Worm (Caenorhabditis elegans): ENCODE measurements around the gene F26F12.2.

The F26F12.2 gene

ce11 chrV:5843415-5844337, 5.3 kb upstream of the F26F12.2 start:
- no peak for TF ChIP-seq R02D3.7 (tag; optimal IDR thresholded peaks at IDR 0.05)
- TF ChIP-seq crh-2 (tag; optimal IDR thresholded peaks at IDR 0.05): peak; percentile 73
- TF ChIP-seq unc-62 (GFP tag; optimal IDR thresholded peaks at IDR 0.05): no peak
- peak; percentile 85 for TF ChIP-seq ama-1 (optimal IDR thresholded peaks at IDR 0.05)
- TF ChIP-seq Y55F3AM.14 (GFP tag; optimal IDR thresholded peaks at IDR 0.05): no peak
- no peak for TF ChIP-seq egl-27 (tag; optimal IDR thresholded peaks at IDR 0.05)
- no peak for TF ChIP-seq nhr-12 (tag; optimal IDR thresholded peaks at IDR 0.05)
- TF ChIP-seq skn-1 (tag; optimal IDR thresholded peaks at IDR 0.05): no peak
- TF ChIP-seq mbf-1 (tag; optimal IDR thresholded peaks at IDR 0.05): no peak
- peak; percentile 73 for TF ChIP-seq sma-9 (GFP tag; optimal IDR thresholded peaks at IDR 0.05)
- TF ChIP-seq sma-9 (tag; optimal IDR thresholded peaks at IDR 0.05): no peak
- peak in 1 of 2 experiments; percentile 59 for TF ChIP-seq lsy-2 (tag; optimal IDR thresholded peaks at IDR 0.05)
- TF ChIP-seq fos-1 (tag; optimal IDR thresholded peaks at IDR 0.05): peak; percentile 22
- no peak for TF ChIP-seq ZK546.5 (tag; optimal IDR thresholded peaks at IDR 0.05)
- no peak for TF ChIP-seq unc-39 (tag; optimal IDR thresholded peaks at IDR 0.05)
- no peak for TF ChIP-seq dmd-4 (tag; optimal IDR thresholded peaks at IDR 0.05)
- no peak for TF ChIP-seq aly-2 (tag; optimal IDR thresholded peaks at IDR 0.05)
- no peak for TF ChIP-seq ztf-4 (tag; optimal IDR thresholded peaks at IDR 0.05)
- TF ChIP-seq sma-3 (GFP tag; optimal IDR thresholded peaks at IDR 0.05): peak; percentile 32
- TF ChIP-seq peb-1 (tag; optimal IDR thresholded peaks at IDR 0.05): no peak
- TF ChIP-seq nhr-23 (tag; optimal IDR thresholded peaks at IDR 0.05): no peak
- TF ChIP-seq lin-11 (tag; optimal IDR thresholded peaks at IDR 0.05): peak; percentile 48
- TF ChIP-seq nhr-11 (tag; optimal IDR thresholded peaks at IDR 0.05): no peak
- no peak for TF ChIP-seq nhr-237 (tag; optimal IDR thresholded peaks at IDR 0.05)
- peak; percentile 90 for TF ChIP-seq nhr-129 (tag; optimal IDR thresholded peaks at IDR 0.05)
- TF ChIP-seq elt-3 (tag; optimal IDR thresholded peaks at IDR 0.05): no peak
- no peak for TF ChIP-seq lin-13 (GFP tag; optimal IDR thresholded peaks at IDR 0.05)
- peak; percentile 68 for TF ChIP-seq gmeb-1 (tag; optimal IDR thresholded peaks at IDR 0.05)
- no peak for TF ChIP-seq unc-55 (GFP tag; optimal IDR thresholded peaks at IDR 0.05)
- TF ChIP-seq ztf-11 (tag; optimal IDR thresholded peaks at IDR 0.05): no peak
- TF ChIP-seq ceh-82 (tag; optimal IDR thresholded peaks at IDR 0.05): no peak
- TF ChIP-seq zag-1 (tag; optimal IDR thresholded peaks at IDR 0.05): no peak
- TF ChIP-seq nhr-10 (tag; optimal IDR thresholded peaks at IDR 0.05): no peak
- TF ChIP-seq nhr-21 (tag; optimal IDR thresholded peaks at IDR 0.05): no peak
- TF ChIP-seq mab-5 (tag; optimal IDR thresholded peaks at IDR 0.05): peak; percentile 17
- no peak for TF ChIP-seq ztf-1 (GFP tag; conservative IDR thresholded peaks at IDR 0.05)
- no peak for TF ChIP-seq snpc-4 (tag; optimal IDR thresholded peaks at IDR 0.05)
- TF ChIP-seq mdl-1 (tag; optimal IDR thresholded peaks at IDR 0.05): peak in 1 of 2 experiments; percentile 31
- TF ChIP-seq nhr-25 (tag; optimal IDR thresholded peaks at IDR 0.05): no peak
- TF ChIP-seq C34F6.9 (tag; optimal IDR thresholded peaks at IDR 0.05): peak; percentile 60

- TF ChIP-seq sma-9 (GFP tag; optimal IDR thresholded peaks at IDR 0.05) (peak; percentile 60), sma-9 (tag; optimal IDR thresholded peaks at IDR 0.05) (no peak), nhr-77 (tag; optimal IDR thresholded peaks at IDR 0.05) (no peak), F13H6.1 (tag; optimal IDR thresholded peaks at IDR 0.05) (peak; percentile 26), nhr-129 (tag; optimal IDR thresholded peaks at IDR 0.05) (peak; percentile 17), ama-1 (optimal IDR thresholded peaks at IDR 0.05) (peak; percentile 89)
These were observed 4.2 kb upstream of the F26F12.2 start for ce11 chrV:5842507-5843144.
